Worm (Caenorhabditis elegans): ENCODE measurements around the gene B0336.12.

The B0336.12 gene

ce11 chrIII:5721888-5722287, 11.9 kb upstream of the B0336.12 start (continued):
- TF ChIP-seq sup-37 (GFP tag; optimal IDR thresholded peaks at IDR 0.05) = peak; percentile 52

- no peak for TF ChIP-seq jun-1 (tag; optimal IDR thresholded peaks at IDR 0.05)
- TF ChIP-seq blmp-1 (tag; optimal IDR thresholded peaks at IDR 0.05) = peak; percentile 21
Observed at ce11 chrIII:5721488-5721887, 11.5 kb upstream of the B0336.12 start.

- TF ChIP-seq ama-1 (optimal IDR thresholded peaks at IDR 0.05) = no peak
- TF ChIP-seq nhr-85 (tag) = peak; percentile 53
- TF ChIP-seq unc-130 (tag; optimal IDR thresholded peaks at IDR 0.05) = no peak
- peak; percentile 54 for TF ChIP-seq lin-14 (GFP tag; optimal IDR thresholded peaks at IDR 0.05)
- no peak for TF ChIP-seq efl-1 (optimal IDR thresholded peaks at IDR 0.05)
- peak in 1 of 2 experiments; percentile 60 for TF ChIP-seq efl-1 (GFP tag; optimal IDR thresholded peaks at IDR 0.05 in 1 of 2)
- TF ChIP-seq ceh-8 (GFP tag; optimal IDR thresholded peaks at IDR 0.05) = no peak
- peak in 1 of 2 experiments; percentile 27 for TF ChIP-seq ztf-11 (tag; optimal IDR thresholded peaks at IDR 0.05)
- no peak for TF ChIP-seq aly-2 (tag; optimal IDR thresholded peaks at IDR 0.05)
Observed at ce11 chrIII:5720266-5721019, 10.5 kb upstream of the B0336.12 start.

ce11 chrIII:5719832-5720194, 9.9 kb upstream of the B0336.12 start:
- no peak for TF ChIP-seq blmp-1 (tag; optimal IDR thresholded peaks at IDR 0.05)
- no peak for TF ChIP-seq nhr-47 (tag; optimal IDR thresholded peaks at IDR 0.05)
- no peak for TF ChIP-seq nhr-12 (tag; optimal IDR thresholded peaks at IDR 0.05)
- TF ChIP-seq lin-15B (tag; optimal IDR thresholded peaks at IDR 0.05) = no peak
- no peak for TF ChIP-seq irx-1 (tag; optimal IDR thresholded peaks at IDR 0.05)
- TF ChIP-seq ztf-4 (tag; optimal IDR thresholded peaks at IDR 0.05) = no peak
- no peak for TF ChIP-seq mep-1 (tag; optimal IDR thresholded peaks at IDR 0.05)
- no peak for TF ChIP-seq zip-4 (GFP tag; optimal IDR thresholded peaks at IDR 0.05)
- TF ChIP-seq Y116A8C.19 (tag; optimal IDR thresholded peaks at IDR 0.05; ENCODE audit: borderline replicate concordance) = no peak
- TF ChIP-seq swsn-7 (tag; optimal IDR thresholded peaks at IDR 0.05) = no peak
- TF ChIP-seq efl-1 (optimal IDR thresholded peaks at IDR 0.05) = peak; percentile 75 to 98
- TF ChIP-seq efl-1 (GFP tag; optimal IDR thresholded peaks at IDR 0.05 in 1 of 2) = peak; percentile 72 to 96
- no peak for TF ChIP-seq nhr-71 (tag; optimal IDR thresholded peaks at IDR 0.05)
- no peak for TF ChIP-seq unc-30 (tag; optimal IDR thresholded peaks at IDR 0.05)
- TF ChIP-seq lin-35 (GFP tag; optimal IDR thresholded peaks at IDR 0.05) = peak; percentile 76 to 81
- no peak for TF ChIP-seq fkh-10 (GFP tag; optimal IDR thresholded peaks at IDR 0.05)
- no peak for TF ChIP-seq tlp-1 (tag; optimal IDR thresholded peaks at IDR 0.05)
- no peak for TF ChIP-seq ces-1 (GFP tag; optimal IDR thresholded peaks at IDR 0.05)
- TF ChIP-seq lsy-2 (tag; optimal IDR thresholded peaks at IDR 0.05) = peak in 1 of 2 experiments; percentile 4
- TF ChIP-seq dsc-1 (tag; optimal IDR thresholded peaks at IDR 0.05) = no peak
- peak; percentile 46 to 80 (median 71) for TF ChIP-seq dpl-1 (GFP tag; optimal IDR thresholded peaks at IDR 0.05)

ce11 chrIII:5719105-5719831, 9.3 kb upstream of the B0336.12 start:
- TF ChIP-seq fkh-10 (GFP tag; optimal IDR thresholded peaks at IDR 0.05) (no peak), Y116A8C.19 (tag; optimal IDR thresholded peaks at IDR 0.05; ENCODE audit: borderline replicate concordance) (no peak), ceh-8 (GFP tag; optimal IDR thresholded peaks at IDR 0.05) (no peak), blmp-1 (tag; optimal IDR thresholded peaks at IDR 0.05) (peak; percentile 6), tbx-2 (tag; optimal IDR thresholded peaks at IDR 0.05) (no peak), lin-14 (GFP tag; optimal IDR thresholded peaks at IDR 0.05) (peak; percentile 24), grh-1 (GFP tag; IDR thresholded peaks at IDR 0.05) (no peak), hlh-17 (GFP tag; optimal IDR thresholded peaks at IDR 0.05; ENCODE audit: borderline replicate concordance) (no peak), tlp-1 (tag; optimal IDR thresholded peaks at IDR 0.05) (no peak), egl-13 (tag; optimal IDR thresholded peaks at IDR 0.05) (no peak), nhr-85 (tag) (peak; percentile 70)

Measured in whole organism, L1 larva.